Fruit fly (Drosophila melanogaster) whole organism, embryonic: Measurements from ENCODE around the gene Capa.

Experiments
- CG10209 ChIP-seq: fragments of 200-800 bp; sonication (Bioruptor generic); optimal IDR thresholded peaks from 3 replicates; lab custom pipeline; 2017; ENCODE audit warnings: missing biosample characterization, mild to moderate bottlenecking, missing genetic modification characterization, missing genetic modification reagents
- CG10267 ChIP-seq: fragments of 200-800 bp; sonication (Bioruptor generic); optimal IDR thresholded peaks from 2 replicates; lab custom pipeline; 2018; ENCODE audit warnings: missing biosample characterization, mild to moderate bottlenecking, missing genetic modification characterization, moderate library complexity
- CG10979 ChIP-seq: fragments of 200-800 bp; sonication (Bioruptor generic); optimal IDR thresholded peaks from 2 replicates; lab custom pipeline; 2018; ENCODE audit warnings: missing biosample characterization, mild to moderate bottlenecking, missing genetic modification characterization, moderate library complexity
- CG11398 ChIP-seq: fragments of 200-800 bp; sonication (Bioruptor generic); optimal IDR thresholded peaks from 2 replicates; lab custom pipeline; 2016; ENCODE audit warnings: missing biosample characterization, missing genetic modification characterization
- CG12104 ChIP-seq: fragments of 200-800 bp; sonication (Bioruptor generic); optimal IDR thresholded peaks from 3 replicates; lab custom pipeline; 2016; ENCODE audit warnings: missing biosample characterization, missing genetic modification characterization
- CG12744 ChIP-seq: fragments of 200-800 bp; sonication (Bioruptor generic); optimal IDR thresholded peaks from 2 replicates; lab custom pipeline; 2016; ENCODE audit warnings: missing biosample characterization, missing genetic modification characterization
- CG14050 ChIP-seq: fragments of 200-800 bp; sonication (Bioruptor generic); IDR thresholded peaks from 3 replicates; pipeline ENCODE4 v1.3.6; 2022; ENCODE audit warnings: missing biosample characterization, missing genetic modification characterization
- CG14860 ChIP-seq: fragments of 200-800 bp; sonication (Bioruptor generic); IDR thresholded peaks from 3 replicates; pipeline ENCODE4 v1.3.6; 2022; ENCODE audit warnings: missing biosample characterization, missing genetic modification characterization; ENCODE audit not compliant: partially characterized antibody
- CG15011 ChIP-seq: fragments of 200-800 bp; sonication (Bioruptor generic); optimal IDR thresholded peaks from 3 replicates; lab custom pipeline; 2018; ENCODE audit warnings: missing biosample characterization, mild to moderate bottlenecking, missing genetic modification characterization
- CG15073 ChIP-seq: fragments of 200-800 bp; sonication (Bioruptor generic); optimal IDR thresholded peaks from 2 replicates; lab custom pipeline; 2016; ENCODE audit warnings: missing biosample characterization, missing genetic modification characterization
- CG1602 ChIP-seq: fragments of 200-800 bp; sonication (Bioruptor generic); optimal IDR thresholded peaks from 3 replicates; lab custom pipeline; 2016; ENCODE audit warnings: missing biosample characterization, missing genetic modification characterization
- CG17385 ChIP-seq: fragments of 200-800 bp; sonication (Bioruptor generic); optimal IDR thresholded peaks from 3 replicates; lab custom pipeline; 2018; ENCODE audit warnings: missing biosample characterization, mild to moderate bottlenecking, missing genetic modification characterization
- CG18011 ChIP-seq: fragments of 200-800 bp; sonication (Bioruptor generic); optimal IDR thresholded peaks from 2 replicates; lab custom pipeline; 2017; ENCODE audit warnings: missing biosample characterization, missing genetic modification characterization, mild to moderate bottlenecking, moderate library complexity, missing genotype
- CG2875 ChIP-seq: fragments of 200-800 bp; sonication (Bioruptor generic); optimal IDR thresholded peaks from 2 replicates; lab custom pipeline; 2017; ENCODE audit warnings: missing biosample characterization, mild to moderate bottlenecking, missing genetic modification characterization, missing genetic modification reagents
- CG30020 ChIP-seq: fragments of 200-800 bp; optimal IDR thresholded peaks from 2 replicates; lab custom pipeline; 2019; ENCODE audit warnings: missing biosample characterization, mild to moderate bottlenecking, missing genetic modification characterization, moderate library complexity
- CG3163 ChIP-seq: fragments of 200-800 bp; sonication (Bioruptor generic); optimal IDR thresholded peaks from 3 replicates; lab custom pipeline; 2016; ENCODE audit warnings: missing biosample characterization, missing genetic modification characterization
- CG4404 ChIP-seq: fragments of 200-800 bp; sonication (Bioruptor generic); IDR thresholded peaks from 2 replicates; pipeline ENCODE4 v1.3.6; 2022; ENCODE audit warnings: missing biosample characterization, missing genetic modification characterization
- CG5180 ChIP-seq: fragments of 200-800 bp; sonication (Bioruptor generic); optimal IDR thresholded peaks from 3 replicates; lab custom pipeline; 2017; ENCODE audit warnings: missing biosample characterization, missing genetic modification characterization, mild to moderate bottlenecking, moderate library complexity, missing genetic modification reagents
- CG6175 ChIP-seq: fragments of 200-800 bp; sonication (Bioruptor generic); IDR thresholded peaks from 3 replicates; pipeline ENCODE4 v1.3.6; 2022; ENCODE audit warnings: missing biosample characterization, missing genetic modification characterization
- CG7271 ChIP-seq: fragments of 200-800 bp; sonication (Bioruptor generic); optimal IDR thresholded peaks from 2 replicates; lab custom pipeline; 2018; ENCODE audit warnings: missing biosample characterization, mild to moderate bottlenecking, missing genetic modification characterization, moderate library complexity
- CG7987 ChIP-seq: fragments of 200-800 bp; sonication (Bioruptor generic); optimal IDR thresholded peaks from 2 replicates; lab custom pipeline; 2018; ENCODE audit warnings: missing biosample characterization, mild to moderate bottlenecking, missing genetic modification characterization, moderate library complexity
- CG8359 ChIP-seq: fragments of 200-800 bp; sonication (Bioruptor generic); optimal IDR thresholded peaks from 2 replicates; lab custom pipeline; 2017; ENCODE audit warnings: missing biosample characterization, mild to moderate bottlenecking, missing genetic modification characterization, borderline replicate concordance
- Camta ChIP-seq: fragments of 200-800 bp; sonication (Bioruptor generic); optimal IDR thresholded peaks from 2 replicates; lab custom pipeline; 2016; ENCODE audit warnings: missing biosample characterization, missing genetic modification characterization
- Dfd ChIP-seq, 2 experiments: fragments of >200 bp; optimal IDR thresholded peaks; 2 replicates each; lab custom pipeline; 2017; ENCODE audit warnings: missing biosample characterization in 2 of 2, missing genetic modification characterization in 2 of 2
- Dp ChIP-seq: fragments of 200-800 bp; sonication (Bioruptor generic); optimal IDR thresholded peaks from 2 replicates; lab custom pipeline; 2018; ENCODE audit warnings: missing biosample characterization, mild to moderate bottlenecking, missing genetic modification characterization, moderate library complexity
- Sin3A ChIP-seq: fragments of >200 bp; optimal IDR thresholded peaks from 2 replicates; lab custom pipeline; 2018
- Spps ChIP-seq: fragments of 200-800 bp; sonication (Bioruptor generic); optimal IDR thresholded peaks from 2 replicates; lab custom pipeline; 2018; ENCODE audit warnings: missing biosample characterization, mild to moderate bottlenecking, missing genetic modification characterization
- ara ChIP-seq: fragments of 200-800 bp; sonication (Bioruptor generic); IDR thresholded peaks from 2 replicates; pipeline ENCODE4 v1.3.6; 2022; ENCODE audit warnings: missing biosample characterization, missing genetic modification characterization
- az2 ChIP-seq: fragments of 200-800 bp; sonication (Bioruptor generic); optimal IDR thresholded peaks from 3 replicates; lab custom pipeline; 2016; ENCODE audit warnings: missing biosample characterization, missing genetic modification characterization
- bcd ChIP-seq: fragments of 200-800 bp; sonication (Bioruptor generic); optimal IDR thresholded peaks from 2 replicates; lab custom pipeline; 2017; ENCODE audit warnings: missing biosample characterization, mild to moderate bottlenecking, missing genetic modification characterization
- chif ChIP-seq, 2 experiments: fragments of 200-800 bp; sonication (Bioruptor generic); optimal IDR thresholded peaks; 3 replicates each; lab custom pipeline; 2016; ENCODE audit warnings: missing biosample characterization in 2 of 2, missing genetic modification characterization in 2 of 2
- da ChIP-seq: fragments of 200-800 bp; sonication (Bioruptor generic); optimal IDR thresholded peaks from 2 replicates; lab custom pipeline; 2016; ENCODE audit warnings: missing biosample characterization, missing genetic modification characterization
- dmrt11E ChIP-seq: fragments of 200-800 bp; sonication (Bioruptor generic); optimal IDR thresholded peaks from 3 replicates; lab custom pipeline; 2018; ENCODE audit warnings: missing biosample characterization, mild to moderate bottlenecking, missing genetic modification characterization, moderate library complexity
- esg ChIP-seq: fragments of 200-800 bp; sonication (Bioruptor generic); conservative IDR thresholded peaks from 2 replicates; pipeline ENCODE4 v1.3.6; 2022; ENCODE audit warnings: missing biosample characterization, missing genetic modification characterization
- fd3F ChIP-seq: fragments of 200-800 bp; sonication (Bioruptor generic); optimal IDR thresholded peaks from 2 replicates; lab custom pipeline; 2018; ENCODE audit warnings: missing biosample characterization, mild to moderate bottlenecking, missing genetic modification characterization, moderate library complexity
- gcm2 ChIP-seq: fragments of 200-800 bp; sonication (Bioruptor generic); optimal IDR thresholded peaks from 2 replicates; lab custom pipeline; 2016; ENCODE audit warnings: missing biosample characterization, missing genetic modification characterization
- her ChIP-seq: fragments of 200-800 bp; sonication (Bioruptor generic); optimal IDR thresholded peaks from 2 replicates; lab custom pipeline; 2016; ENCODE audit warnings: missing biosample characterization, missing genetic modification characterization
- kni ChIP-seq: fragments of 200-800 bp; sonication (Bioruptor generic); optimal IDR thresholded peaks from 3 replicates; lab custom pipeline; 2017; ENCODE audit warnings: mild to moderate bottlenecking, missing biosample characterization, missing genetic modification reagents, missing genetic modification characterization
- lbe ChIP-seq: fragments of 200-800 bp; sonication (Bioruptor generic); optimal IDR thresholded peaks from 2 replicates; lab custom pipeline; 2016; ENCODE audit warnings: missing biosample characterization, mild to moderate bottlenecking, missing genetic modification characterization
- lola ChIP-seq, 3 experiments: fragments of >200 bp in 2 of 3; fragments of 200-800 bp in 1 of 3; sonication (Bioruptor generic) in 1 of 3; optimal IDR thresholded peaks; 2 replicates each; lab custom pipeline; 2017 to 2019; ENCODE audit warnings: missing biosample characterization in 3 of 3, missing genetic modification characterization in 3 of 3, mild to moderate bottlenecking in 1 of 3, moderate library complexity in 1 of 3
- prd ChIP-seq, 3 experiments: fragments of >200 bp in 2 of 3; fragments of 200-800 bp in 1 of 3; sonication (Bioruptor generic) in 1 of 3; optimal IDR thresholded peaks in 2 of 3; IDR thresholded peaks in 1 of 3; 2 replicates in 2 of 3; 3 replicates in 1 of 3; pipeline versions ENCODE4 v1.3.6 to Lab custom; 2017 to 2022; ENCODE audit warnings: missing biosample characterization in 1 of 3, missing genetic modification characterization in 1 of 3
- pros ChIP-seq: fragments of 200-800 bp; sonication (Bioruptor generic); optimal IDR thresholded peaks from 3 replicates; lab custom pipeline; 2019; ENCODE audit warnings: missing biosample characterization, mild to moderate bottlenecking, missing genetic modification characterization, moderate library complexity
- ranshi ChIP-seq: fragments of 200-800 bp; sonication (Bioruptor generic); IDR thresholded peaks from 2 replicates; pipeline ENCODE4 v1.3.6; 2022; ENCODE audit warnings: missing biosample characterization, missing genetic modification characterization
- slbo ChIP-seq: fragments of 200-800 bp; sonication (Bioruptor generic); IDR thresholded peaks from 2 replicates; pipeline ENCODE4 v1.3.6; 2022; ENCODE audit warnings: missing biosample characterization, missing genetic modification characterization
- sna ChIP-seq: fragments of 200-800 bp; sonication (Bioruptor generic); IDR thresholded peaks from 2 replicates; pipeline ENCODE4 v1.3.6; 2022; ENCODE audit warnings: missing biosample characterization, missing genetic modification characterization; ENCODE audit not compliant: partially characterized antibody
- sqz ChIP-seq: fragments of 200-800 bp; sonication (Bioruptor generic); optimal IDR thresholded peaks from 3 replicates; lab custom pipeline; 2018; ENCODE audit warnings: missing biosample characterization, mild to moderate bottlenecking, missing genetic modification characterization
- sr ChIP-seq: fragments of 200-800 bp; sonication (Bioruptor generic); IDR thresholded peaks from 3 replicates; pipeline ENCODE4 v1.3.6; 2022; ENCODE audit warnings: missing biosample characterization, missing genetic modification characterization
- tio ChIP-seq: fragments of 200-800 bp; sonication (Bioruptor generic); optimal IDR thresholded peaks from 2 replicates; lab custom pipeline; 2017; ENCODE audit warnings: missing biosample characterization, missing genetic modification characterization, inconsistent platforms
- wor ChIP-seq: fragments of 200-800 bp; sonication (Bioruptor generic); IDR thresholded peaks from 2 replicates; pipeline ENCODE4 v1.3.6; 2022; ENCODE audit warnings: missing biosample characterization, missing genetic modification characterization
- zen2 ChIP-seq: fragments of 200-800 bp; sonication (Bioruptor generic); IDR thresholded peaks from 3 replicates; pipeline ENCODE4 v1.3.6; 2022; ENCODE audit warnings: missing biosample characterization, missing genetic modification characterization; ENCODE audit not compliant: partially characterized antibody

Gene Capa

DNA sequence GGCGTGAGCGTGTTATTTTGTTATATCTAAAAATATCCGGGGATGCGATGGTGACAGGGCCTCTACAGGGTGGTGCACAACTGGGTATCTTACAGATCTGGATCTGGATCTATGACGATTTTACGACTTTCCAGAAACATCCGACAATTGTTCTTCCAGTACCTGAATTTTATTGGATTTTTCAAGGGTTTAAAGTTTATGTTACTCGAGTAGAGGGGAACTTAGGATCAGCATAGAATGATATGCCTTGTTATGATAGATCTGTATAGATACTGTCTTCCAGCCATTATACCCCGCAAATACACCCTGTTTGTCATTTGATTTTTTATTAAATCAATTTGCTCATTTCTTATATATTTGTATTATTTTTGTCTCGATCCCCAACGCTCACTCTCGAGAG is 19.8 kb downstream of the Capa start (continued):
- TF ChIP-seq pros (GFP tag; lab: Kevin White, UChicago) (no peak), CG1602 (GFP tag; lab: Kevin White, UChicago) (no peak), dmrt11E (tag; lab: Kevin White, UChicago) (no peak), zen2 (GFP tag; lab: Robert Waterston, UW) (no peak), CG12104 (peak; percentile 42), CG14860 (GFP tag; lab: Robert Waterston, UW) (no peak), Dfd (GFP tag; optimal IDR thresholded peaks at IDR 0.05; lab: Kevin White, UChicago) (no peak), CG15011 (GFP tag; lab: Kevin White, UChicago) (peak; percentile 43), CG18011 (GFP tag; lab: Kevin White, UChicago) (no peak), gcm2 (no peak), CG8359 (GFP tag; lab: Kevin White, UChicago) (no peak), bcd (GFP tag; lab: Kevin White, UChicago) (peak; percentile 67), Sin3A (no peak), esg (peak; percentile 35; the same call in 1 of the 2 replicates), ranshi (GFP tag; lab: Robert Waterston, UW) (peak; percentile 13; the same call in 1 of the 2 replicates), sqz (GFP tag; lab: Kevin White, UChicago) (no peak), fd3F (GFP tag; lab: Kevin White, UChicago) (peak; percentile 63), kni (GFP tag; lab: Kevin White, UChicago) (no peak), CG10979 (tag; lab: Kevin White, UChicago) (peak; percentile 18), Camta (GFP tag; lab: Kevin White, UChicago) (peak; percentile 27), CG30020 (tag; lab: Kevin White, UChicago) (no peak), da (no peak), wor (GFP tag; lab: Robert Waterston, UW) (peak; percentile 32), sr (GFP tag; lab: Robert Waterston, UW) (peak; percentile 3; the same call in 1 of the 3 replicates), CG12744 (GFP tag; lab: Kevin White, UChicago) (no peak), sna (GFP tag; lab: Robert Waterston, UW) (no peak), slbo (GFP tag; lab: Robert Waterston, UW) (peak; percentile 73), lbe (GFP tag; lab: Kevin White, UChicago) (no peak), az2 (GFP tag; lab: Kevin White, UChicago) (peak; percentile 36), CG11398 (GFP tag; lab: Kevin White, UChicago) (no peak), prd (optimal IDR thresholded peaks at IDR 0.05; lab: Kevin White, UChicago) (no peak), prd (GFP tag; IDR thresholded peaks at IDR 0.05; lab: Robert Waterston, UW) (peak; percentile 48; the same call in 2 of the 3 replicates), CG3163 (GFP tag; lab: Kevin White, UChicago) (no peak), CG7987 (GFP tag; lab: Kevin White, UChicago) (no peak), CG10209 (peak; percentile 57), CG15073 (GFP tag; lab: Kevin White, UChicago) (no peak), CG5180 (GFP tag; lab: Kevin White, UChicago) (peak; percentile 55), chif (GFP tag; optimal IDR thresholded peaks at IDR 0.05; lab: Kevin White, UChicago) (peak in 1 of 2 experiments; percentile 9), CG14050 (no peak; the same call in 2 of the 3 replicates), CG17385 (GFP tag; lab: Kevin White, UChicago) (peak; percentile 57), CG2875 (GFP tag; lab: Kevin White, UChicago) (no peak), CG4404 (peak; percentile 32; the same call in 1 of the 2 replicates), CG7271 (tag; lab: Kevin White, UChicago) (no peak), lola (GFP tag; optimal IDR thresholded peaks at IDR 0.05; lab: Kevin White, UChicago) (no peak), her (GFP tag; lab: Kevin White, UChicago) (peak; percentile 45), ara (GFP tag; lab: Robert Waterston, UW) (no peak), CG6175 (GFP tag; lab: Robert Waterston, UW) (0 out of 3 replicates have a peak, but pooled peaks have one; percentile 24), CG10267 (peak; percentile 39), Dp (GFP tag; lab: Kevin White, UChicago) (no peak), tio (GFP tag; lab: Kevin White, UChicago) (peak; percentile 24), Spps (tag; lab: Kevin White, UChicago) (no peak)
